Fruit fly (Drosophila melanogaster) S2 (cell line): ENCODE results near the gene CG11349.

ENCODE experiments used
- CG8478 ChIP-seq: fragments of >200 bp; optimal IDR thresholded peaks from 2 replicates; lab custom pipeline; 2018
- CTCF ChIP-seq, 2 experiments: fragments of >200 bp; optimal IDR thresholded peaks; 2 replicates each; lab custom pipeline; 2018

Gene CG11349

DNA sequence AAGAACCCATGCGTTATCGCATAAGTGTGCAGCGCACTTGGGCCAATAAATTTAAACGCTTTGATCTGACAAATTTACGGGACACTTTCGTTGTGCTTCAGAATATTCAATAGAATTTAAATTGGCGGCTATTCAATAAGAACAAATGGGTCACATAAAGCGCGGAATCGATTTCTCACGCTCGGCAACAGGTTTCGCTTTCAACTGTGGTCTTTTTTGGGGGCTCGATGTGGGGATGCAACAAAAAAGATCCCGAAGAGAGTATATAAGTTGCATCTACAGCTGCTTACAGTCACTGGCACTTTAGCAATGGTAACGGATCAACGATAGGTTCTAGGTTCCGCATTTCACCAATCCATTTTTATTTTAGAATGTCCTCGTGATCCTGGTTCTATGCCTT, at the start of gene CG11349:
Gene CG11349, plus strand, starts transcription at position 301 of the 400 bp plus-strand sequence.
- no peak for TF ChIP-seq CG8478 (lab: Kevin White, UChicago)
- no peak for TF ChIP-seq CTCF (optimal IDR thresholded peaks at IDR 0.05; lab: Kevin White, UChicago)

DNA sequence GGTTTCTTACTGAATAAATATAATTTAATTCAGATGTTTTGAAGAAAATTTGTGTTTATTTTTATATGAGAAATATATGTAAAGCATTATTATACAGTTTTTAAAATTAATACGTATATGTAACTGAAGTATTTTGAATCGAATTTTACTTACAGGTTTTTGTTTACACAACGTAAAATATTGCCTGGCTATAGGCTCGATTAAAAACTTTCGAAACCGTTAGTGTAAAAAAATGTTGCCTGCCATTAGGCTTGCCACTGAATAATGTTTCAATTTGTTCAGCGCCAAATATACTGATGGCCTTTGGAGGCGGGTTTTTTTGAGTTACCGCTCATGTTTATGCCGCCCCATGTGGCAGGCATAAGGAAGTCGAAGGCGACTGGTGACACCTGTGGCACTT, 46.3 kb upstream of the CG11349 start:
- no peak for TF ChIP-seq CTCF (optimal IDR thresholded peaks at IDR 0.05; lab: Kevin White, UChicago)
- no peak for TF ChIP-seq CG8478 (lab: Kevin White, UChicago)

DNA sequence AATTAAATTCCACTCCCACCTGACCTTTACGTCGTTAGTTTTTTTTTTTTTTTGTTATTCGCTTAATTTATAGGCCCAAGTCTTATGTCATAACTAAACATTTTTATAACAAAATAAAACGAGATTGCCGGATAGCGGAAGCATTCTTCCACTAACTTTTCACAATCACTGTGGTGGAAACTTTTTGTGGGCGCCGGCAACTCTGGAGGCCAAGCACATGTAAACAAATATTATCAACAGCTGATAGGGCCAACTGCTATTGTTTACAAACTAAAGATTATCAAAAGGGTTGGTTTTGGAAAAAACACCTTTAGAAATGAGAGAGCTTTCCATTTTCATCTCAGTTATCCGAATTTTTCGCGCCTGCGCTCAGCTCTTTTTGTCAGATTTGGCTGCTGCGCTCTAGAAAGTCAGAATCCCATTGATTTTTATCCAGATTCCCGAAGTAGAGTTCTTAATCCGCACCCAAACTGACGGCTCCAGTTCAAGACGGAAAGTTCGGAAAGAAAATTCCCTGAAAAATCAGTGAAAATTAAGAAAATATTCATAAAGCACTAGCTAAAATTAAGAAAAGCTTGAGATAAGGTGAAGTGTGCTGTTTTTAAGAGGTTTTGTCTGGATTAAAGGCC, 43.8 kb upstream of the CG11349 start, which contains the start of gene nAChRbeta1:
Gene nAChRbeta1, plus strand, starts transcription at position 432 of the 629 bp plus-strand sequence.
- TF ChIP-seq CTCF (optimal IDR thresholded peaks at IDR 0.05; lab: Kevin White, UChicago) (no peak), CG8478 (lab: Kevin White, UChicago) (no peak)

DNA sequence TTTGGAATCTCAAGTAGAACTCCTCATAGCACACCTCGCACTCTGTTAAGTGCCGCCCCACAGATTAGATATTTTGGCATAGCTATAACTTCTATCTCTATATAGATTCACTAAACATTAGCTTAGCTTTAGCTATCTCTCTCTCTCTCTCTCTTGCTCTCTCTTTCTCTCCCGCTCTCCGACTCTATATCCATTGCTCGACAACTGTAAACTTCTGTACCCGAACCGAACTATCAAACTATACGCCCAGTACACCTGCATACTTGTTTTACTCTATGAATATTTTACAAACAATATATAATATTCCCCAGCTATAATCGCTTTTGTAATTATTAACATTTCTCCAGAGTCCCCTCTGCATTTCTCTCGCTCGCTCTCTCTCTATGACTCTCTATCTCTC, 42.5 kb upstream of the CG11349 start:
- no peak for TF ChIP-seq CG8478 (lab: Kevin White, UChicago)
- no peak for TF ChIP-seq CTCF (optimal IDR thresholded peaks at IDR 0.05; lab: Kevin White, UChicago)

DNA sequence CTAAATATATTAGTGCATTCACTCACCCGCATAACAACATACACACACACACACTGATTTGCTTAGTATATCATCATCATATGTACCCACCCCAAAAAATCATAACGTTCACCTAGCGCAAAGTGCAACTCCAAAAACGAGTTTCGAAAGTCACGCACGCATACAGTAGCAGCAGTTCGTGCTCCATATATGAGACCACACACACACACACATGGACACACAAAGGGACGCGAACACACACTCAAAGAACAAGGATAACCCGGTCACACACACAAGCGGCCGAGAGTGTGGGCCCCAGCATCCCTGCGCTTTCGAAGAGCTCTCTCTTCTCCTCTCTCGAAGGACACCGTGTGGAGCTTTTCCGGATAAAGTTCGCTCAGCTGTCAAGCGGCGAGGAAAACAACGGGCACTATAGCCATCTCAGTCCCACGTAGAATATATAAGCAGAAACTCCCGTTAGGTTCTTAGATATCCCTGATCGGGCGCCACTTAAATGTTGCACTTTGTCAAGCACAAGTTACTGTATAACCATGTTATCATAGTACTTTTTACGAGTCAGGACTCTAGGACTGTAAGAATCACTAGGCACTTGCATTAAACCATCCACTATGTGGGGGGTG, 41.6 kb upstream of the CG11349 start:
- TF ChIP-seq CTCF (optimal IDR thresholded peaks at IDR 0.05; lab: Kevin White, UChicago), result no peak
- TF ChIP-seq CG8478 (lab: Kevin White, UChicago), result no peak

DNA sequence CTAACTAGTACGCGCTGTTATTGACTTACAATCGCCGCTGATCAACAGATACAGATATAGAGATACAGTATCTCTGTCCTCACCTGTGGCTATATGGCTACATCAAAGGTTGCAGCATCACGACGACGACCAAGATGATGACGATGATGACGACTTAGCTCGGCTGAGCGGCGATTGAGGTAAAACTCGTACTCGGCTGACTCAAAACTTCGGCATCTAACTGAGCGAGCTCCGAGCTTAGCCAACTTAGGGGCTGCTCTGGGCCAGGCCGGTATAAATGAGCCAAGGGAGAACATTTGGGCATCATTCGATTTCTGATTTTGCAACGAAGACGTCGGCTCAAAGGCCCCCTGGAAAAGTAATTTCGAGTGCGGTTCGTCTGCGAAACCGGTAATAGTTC, 36.4 kb upstream of the CG11349 start, which contains the start of gene CG15021:
Gene CG15021, plus strand, starts transcription at position 301 of the 400 bp plus-strand sequence.
- no peak for TF ChIP-seq CTCF (optimal IDR thresholded peaks at IDR 0.05; lab: Kevin White, UChicago)
- TF ChIP-seq CG8478 (lab: Kevin White, UChicago), result no peak

DNA sequence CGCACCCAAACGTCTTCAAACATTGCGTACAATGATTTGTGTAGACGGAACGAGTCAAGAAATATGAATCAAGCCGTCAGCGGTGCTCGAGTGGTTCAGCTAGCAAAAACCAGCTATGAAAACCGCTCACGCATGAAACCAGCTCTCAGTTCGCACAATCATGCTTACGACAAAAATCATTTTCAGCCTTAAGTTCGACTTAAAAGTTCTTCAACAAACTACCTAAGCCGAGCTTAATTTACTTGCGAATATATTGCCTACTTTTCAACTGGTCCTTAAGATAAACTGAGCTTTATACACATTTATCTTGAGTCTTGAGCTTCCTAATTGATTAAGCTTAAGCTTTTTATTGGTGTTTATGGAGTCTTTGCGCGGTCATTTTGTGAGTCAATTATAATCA, 32.7 kb upstream of the CG11349 start:
- TF ChIP-seq CG8478 (lab: Kevin White, UChicago), result no peak
- no peak for TF ChIP-seq CTCF (optimal IDR thresholded peaks at IDR 0.05; lab: Kevin White, UChicago)

DNA sequence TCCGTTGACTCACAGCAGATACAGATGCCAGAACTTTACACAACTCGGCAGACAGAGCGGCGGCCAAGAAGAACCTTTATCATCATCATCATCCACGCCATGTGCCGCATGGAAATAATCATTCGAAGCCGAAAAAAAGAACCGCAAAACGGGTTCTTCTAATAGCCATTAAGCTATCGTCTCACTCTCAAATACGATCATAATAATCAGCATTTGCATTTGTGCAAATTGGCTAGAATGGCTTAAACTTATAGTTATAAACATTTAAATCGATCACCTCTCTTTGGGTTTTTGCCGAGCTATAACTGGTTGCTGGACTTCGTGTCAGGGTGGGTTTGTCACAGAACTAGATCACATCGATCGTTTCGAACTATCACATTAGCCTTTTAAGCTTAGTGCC, 30.7 kb upstream of the CG11349 start:
- TF ChIP-seq CG8478 (lab: Kevin White, UChicago) (no peak), CTCF (optimal IDR thresholded peaks at IDR 0.05; lab: Kevin White, UChicago) (no peak)

DNA sequence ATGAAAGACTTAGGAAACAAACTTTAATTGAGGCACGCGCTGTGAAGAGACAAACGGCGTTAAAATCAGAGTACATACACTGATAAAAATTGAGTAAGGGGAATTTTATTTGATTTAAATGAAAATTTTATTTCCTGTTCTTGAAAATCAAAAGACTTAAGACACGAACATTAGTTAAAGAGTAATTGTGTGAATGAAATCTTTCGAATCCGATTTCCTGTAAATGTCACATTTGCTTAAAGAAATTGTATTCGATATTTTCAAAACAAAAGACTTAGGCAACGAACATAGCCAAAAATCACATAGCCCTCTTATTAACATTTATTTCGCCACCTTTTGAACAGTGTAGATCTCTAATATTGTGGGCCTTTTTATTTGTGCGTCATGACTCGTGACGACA, 27.0 kb upstream of the CG11349 start:
- TF ChIP-seq CTCF (optimal IDR thresholded peaks at IDR 0.05; lab: Kevin White, UChicago) (no peak), CG8478 (lab: Kevin White, UChicago) (no peak)

DNA sequence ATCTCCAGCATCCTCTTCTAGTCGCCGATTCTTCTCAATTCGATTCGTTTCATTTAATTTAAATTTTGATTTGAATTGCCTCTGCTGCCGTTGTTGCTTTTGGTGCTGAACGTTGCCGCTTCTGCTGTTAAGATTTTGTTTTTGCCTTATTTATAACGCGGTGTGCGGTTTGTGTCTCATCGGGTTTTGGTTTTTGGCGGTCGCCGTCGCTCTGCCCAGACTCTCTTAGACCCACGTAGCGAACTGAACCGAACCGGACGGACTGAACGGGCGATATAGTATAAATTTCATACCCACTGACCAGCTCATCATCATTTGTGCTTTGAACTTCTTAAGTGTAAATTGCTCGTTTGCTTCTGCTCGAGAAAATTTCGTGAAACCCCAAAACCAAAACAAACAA, 26.6 kb upstream of the CG11349 start, which contains the start of gene CG12607:
Gene CG12607, plus strand, starts transcription at position 301 of the 400 bp plus-strand sequence.
- TF ChIP-seq CG8478 (lab: Kevin White, UChicago) (no peak), CTCF (optimal IDR thresholded peaks at IDR 0.05; lab: Kevin White, UChicago) (no peak)

DNA sequence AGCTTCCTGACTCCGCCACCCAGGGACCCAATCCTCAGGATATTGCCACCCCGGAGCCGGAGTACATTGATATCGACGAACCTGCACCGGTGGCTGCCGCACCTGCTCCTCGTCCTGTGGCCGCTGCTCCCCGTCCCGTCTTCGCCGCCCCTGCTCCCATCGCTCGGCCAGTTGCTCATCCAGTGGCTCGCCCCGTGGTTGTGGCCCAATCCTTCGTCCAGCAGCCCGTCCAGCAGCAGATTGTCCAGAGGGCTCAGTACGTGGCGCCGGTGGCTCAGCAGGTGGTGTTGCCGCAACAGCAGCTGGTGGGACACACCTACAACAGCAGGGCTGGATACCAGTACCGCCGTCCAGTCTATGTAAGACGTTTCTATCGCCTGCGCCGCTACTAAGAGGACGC, 25.6 kb upstream of the CG11349 start:
- TF ChIP-seq CTCF (optimal IDR thresholded peaks at IDR 0.05; lab: Kevin White, UChicago) (no peak), CG8478 (lab: Kevin White, UChicago) (no peak)

DNA sequence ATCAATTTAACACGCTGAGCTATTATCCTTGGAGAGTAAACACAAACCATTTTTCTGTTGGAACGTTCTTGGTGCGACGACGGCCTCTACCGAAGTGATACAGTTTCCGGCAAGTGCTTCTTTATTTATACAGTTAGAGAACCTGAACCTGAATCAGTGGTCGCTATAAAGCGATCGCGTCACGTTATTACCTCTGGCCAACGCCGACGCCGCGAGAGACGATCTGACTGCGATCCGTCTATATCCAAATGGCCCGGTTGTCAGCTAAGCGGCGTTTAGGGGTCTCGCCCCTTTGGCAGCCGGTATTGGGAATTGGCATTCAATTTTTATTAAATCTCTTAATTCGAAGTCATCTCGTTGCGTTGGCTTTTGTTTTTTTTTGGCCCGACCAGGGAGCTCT, 14.8 kb upstream of the CG11349 start, which contains the start of gene CG11345:
Gene CG11345, minus strand, starts transcription at position 101 of the 400 bp plus-strand sequence.
- TF ChIP-seq CG8478 (lab: Kevin White, UChicago) (no peak), CTCF (optimal IDR thresholded peaks at IDR 0.05; lab: Kevin White, UChicago) (no peak)

DNA sequence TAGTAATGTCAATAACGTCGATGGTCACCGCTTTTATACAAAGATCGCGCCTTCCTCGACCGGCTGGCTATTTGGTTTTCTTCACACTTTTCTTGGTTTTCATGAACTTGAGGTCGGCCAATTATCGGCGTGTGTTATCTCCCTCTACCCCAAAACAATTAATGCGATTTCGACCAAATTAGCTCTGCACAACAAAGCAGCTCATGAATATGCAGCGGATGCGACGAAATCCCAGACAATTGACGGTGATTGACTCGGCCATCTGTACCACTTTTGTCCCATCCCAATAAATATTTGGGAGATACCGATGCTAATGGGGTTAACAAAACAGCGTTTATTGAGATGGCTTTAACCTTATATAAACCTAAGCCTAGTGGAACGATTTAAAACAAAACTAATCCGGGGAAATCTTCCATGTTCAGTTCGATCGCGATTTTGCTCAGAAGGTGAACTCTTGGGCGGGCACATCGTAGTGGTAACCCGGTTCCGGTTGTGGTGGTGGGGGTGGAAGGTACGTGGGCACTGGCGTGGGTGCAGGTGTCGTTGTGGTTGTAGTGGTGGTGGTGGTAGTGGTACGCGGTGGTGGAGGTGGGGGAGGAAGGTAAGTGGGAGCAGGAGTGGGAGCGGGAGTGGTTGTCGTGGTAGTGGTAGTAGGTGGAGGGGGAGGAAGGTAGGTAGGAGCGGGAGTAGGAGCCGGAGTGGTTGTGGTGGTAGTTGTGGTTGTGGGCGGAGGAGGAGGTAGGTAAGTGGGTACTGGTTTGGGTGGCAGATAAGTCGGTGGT, 12.4 kb upstream of the CG11349 start, which contains the start of gene CG15022:
Gene CG15022, minus strand, starts transcription at position 11 of the 782 bp plus-strand sequence.
- TF ChIP-seq CG8478 (lab: Kevin White, UChicago), result no peak
- no peak for TF ChIP-seq CTCF (optimal IDR thresholded peaks at IDR 0.05; lab: Kevin White, UChicago)

DNA sequence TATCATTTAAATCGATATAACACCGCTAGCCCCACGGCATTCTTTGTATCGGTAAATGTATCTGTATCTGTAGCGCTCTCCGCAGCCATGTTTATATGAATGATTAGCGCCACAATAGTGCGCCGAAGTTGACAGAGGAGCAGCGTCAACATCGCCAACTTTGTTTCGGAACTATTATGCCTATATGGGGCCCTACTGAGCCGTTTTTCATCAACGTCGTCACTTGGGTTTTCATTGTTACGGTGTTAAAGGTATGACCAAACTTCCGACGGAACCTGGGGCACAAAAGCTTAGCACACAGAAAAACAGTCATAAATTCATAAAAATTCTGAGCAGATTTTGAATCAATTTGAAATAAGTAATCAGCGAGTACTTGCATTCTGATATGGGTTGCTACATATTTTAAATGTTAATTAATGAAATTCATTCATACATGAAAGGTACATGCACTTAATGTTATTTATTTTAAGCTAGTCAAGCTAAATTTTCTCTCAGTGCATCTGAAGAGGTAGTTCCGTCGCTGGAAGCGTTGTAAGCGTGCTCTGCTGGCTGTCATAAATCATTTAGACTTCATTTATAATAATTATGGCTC, 11.3 kb upstream of the CG11349 start, which contains the start of gene CG15023:
Gene CG15023, minus strand, starts transcription at position 51 of the 592 bp plus-strand sequence.
- no peak for TF ChIP-seq CTCF (optimal IDR thresholded peaks at IDR 0.05; lab: Kevin White, UChicago)
- no peak for TF ChIP-seq CG8478 (lab: Kevin White, UChicago)
